Worm (Caenorhabditis elegans) whole organism, L3 larva: Measurements from ENCODE around the gene Y62H9A.11.

Source experiments
- ZK546.5 ChIP-seq: sonication (generic microtip); optimal IDR thresholded peaks from 2 replicates; lab custom pipeline; 2017; ENCODE audit warnings: missing biosample characterization, missing genetic modification characterization
- aly-2 ChIP-seq: fragments of 150-350 bp; optimal IDR thresholded peaks from 2 replicates; lab custom pipeline; 2014; ENCODE audit warnings: missing biosample characterization, missing genetic modification characterization
- ama-1 ChIP-seq: fragments of 150-350 bp; optimal IDR thresholded peaks from 2 replicates; lab custom pipeline; 2018
- ceh-16 ChIP-seq: sonication (generic microtip); optimal IDR thresholded peaks from 2 replicates; lab custom pipeline; 2017; ENCODE audit warnings: missing biosample characterization, missing genetic modification characterization
- ceh-28 ChIP-seq: fragments of 150-350 bp; optimal IDR thresholded peaks from 2 replicates; lab custom pipeline; 2014; ENCODE audit warnings: missing biosample characterization, missing genetic modification reagents, missing genetic modification characterization
- ceh-82 ChIP-seq: fragments of 150-350 bp; optimal IDR thresholded peaks from 2 replicates; lab custom pipeline; 2014; ENCODE audit warnings: missing biosample characterization, missing genetic modification characterization
- ceh-9 ChIP-seq: sonication (generic microtip); optimal IDR thresholded peaks from 2 replicates; lab custom pipeline; 2018; ENCODE audit warnings: missing biosample characterization, missing genetic modification characterization
- daf-12 ChIP-seq: fragments of 150-350 bp; optimal IDR thresholded peaks from 2 replicates; lab custom pipeline; 2014; ENCODE audit warnings: missing biosample characterization, missing genetic modification reagents, missing genetic modification characterization
- egl-27 ChIP-seq: sonication (generic microtip); optimal IDR thresholded peaks from 4 replicates; lab custom pipeline; 2017; ENCODE audit warnings: missing biosample characterization, missing genetic modification reagents, missing genetic modification characterization
- egl-5 ChIP-seq: fragments of 150-350 bp; optimal IDR thresholded peaks from 2 replicates; lab custom pipeline; 2017; ENCODE audit warnings: missing biosample characterization, missing genetic modification reagents, missing genetic modification characterization, inconsistent platforms
- elt-1 ChIP-seq: fragments of 150-350 bp; optimal IDR thresholded peaks from 2 replicates; lab custom pipeline; 2014; ENCODE audit warnings: missing biosample characterization, missing genetic modification characterization
- elt-2 ChIP-seq: sonication (generic microtip); optimal IDR thresholded peaks from 2 replicates; lab custom pipeline; 2016; ENCODE audit warnings: missing genetic modification reagents, mild to moderate bottlenecking, missing genetic modification characterization, missing compliant biosample characterization
- elt-3 ChIP-seq, 3 experiments: fragments of 150-350 bp in 1 of 3; sonication (generic microtip) in 2 of 3; optimal IDR thresholded peaks; 2 replicates in 2 of 3; 4 replicates in 1 of 3; lab custom pipeline; 2014 to 2017; ENCODE audit warnings: missing biosample characterization in 3 of 3, missing genetic modification characterization in 3 of 3
- eor-1 ChIP-seq, 2 experiments: fragments of 150-350 bp; optimal IDR thresholded peaks; 2 replicates each; lab custom pipeline; 2014 to 2018; ENCODE audit warnings: missing biosample characterization in 2 of 2, missing genetic modification characterization in 2 of 2
- fkh-10 ChIP-seq: sonication (generic microtip); optimal IDR thresholded peaks from 2 replicates; lab custom pipeline; 2017; ENCODE audit warnings: missing biosample characterization, missing genetic modification reagents, missing genetic modification characterization
- fkh-2 ChIP-seq: fragments of 150-350 bp; optimal IDR thresholded peaks from 2 replicates; lab custom pipeline; 2014; ENCODE audit warnings: missing biosample characterization, missing genetic modification reagents, missing genetic modification characterization
- fos-1 ChIP-seq: fragments of 150-350 bp; optimal IDR thresholded peaks from 2 replicates; lab custom pipeline; 2014; ENCODE audit warnings: missing biosample characterization, missing genetic modification characterization
- hmg-11 ChIP-seq: sonication (generic microtip); optimal IDR thresholded peaks from 2 replicates; lab custom pipeline; 2016; ENCODE audit warnings: missing genetic modification characterization, missing compliant biosample characterization
- jun-1 ChIP-seq: fragments of 150-350 bp; optimal IDR thresholded peaks from 2 replicates; lab custom pipeline; 2014; ENCODE audit warnings: missing biosample characterization, missing genetic modification reagents, missing genetic modification characterization
- lin-39 ChIP-seq: fragments of 150-350 bp; optimal IDR thresholded peaks from 2 replicates; lab custom pipeline; 2018; ENCODE audit warnings: missing biosample characterization, missing genetic modification reagents, missing genetic modification characterization
- lsy-12 ChIP-seq: sonication (generic microtip); optimal IDR thresholded peaks from 2 replicates; lab custom pipeline; 2016; ENCODE audit warnings: mild to moderate bottlenecking, missing genetic modification characterization, missing compliant biosample characterization
- mdl-1 ChIP-seq: fragments of 150-350 bp; optimal IDR thresholded peaks from 2 replicates; lab custom pipeline; 2014; ENCODE audit warnings: missing biosample characterization, missing genetic modification characterization
- mml-1 ChIP-seq: fragments of 150-350 bp; sonication (generic microtip); optimal IDR thresholded peaks from 3 replicates; lab custom pipeline; 2014; ENCODE audit warnings: missing biosample characterization, missing genetic modification characterization
- nfya-1 ChIP-seq: sonication (generic microtip); optimal IDR thresholded peaks from 2 replicates; lab custom pipeline; 2017; ENCODE audit warnings: missing genetic modification characterization, mild to moderate bottlenecking, missing compliant biosample characterization, antibody characterized with exemption, moderate library complexity; ENCODE audit not compliant: insufficient read depth
- nhr-11 ChIP-seq: fragments of 150-350 bp; optimal IDR thresholded peaks from 2 replicates; lab custom pipeline; 2014; ENCODE audit warnings: missing biosample characterization, missing genetic modification characterization
- nhr-12 ChIP-seq: fragments of 150-350 bp; optimal IDR thresholded peaks from 2 replicates; lab custom pipeline; 2014; ENCODE audit warnings: missing biosample characterization, missing genetic modification characterization
- nhr-23 ChIP-seq: fragments of 150-350 bp; optimal IDR thresholded peaks from 2 replicates; lab custom pipeline; 2014; ENCODE audit warnings: missing biosample characterization, missing genetic modification reagents, missing genetic modification characterization
- nhr-237 ChIP-seq: fragments of 150-350 bp; optimal IDR thresholded peaks from 2 replicates; lab custom pipeline; 2014; ENCODE audit warnings: missing biosample characterization, missing genetic modification characterization
- nhr-25 ChIP-seq: sonication (generic microtip); optimal IDR thresholded peaks from 2 replicates; lab custom pipeline; 2017; ENCODE audit warnings: missing biosample characterization, missing genetic modification characterization
- nhr-28 ChIP-seq: fragments of 150-350 bp; optimal IDR thresholded peaks from 2 replicates; lab custom pipeline; 2014; ENCODE audit warnings: missing biosample characterization, missing genetic modification characterization
- nhr-43 ChIP-seq: sonication (generic microtip); optimal IDR thresholded peaks from 2 replicates; lab custom pipeline; 2016; ENCODE audit warnings: mild to moderate bottlenecking, missing genetic modification characterization, missing compliant biosample characterization; ENCODE audit not compliant: poor library complexity, severe bottlenecking
- nhr-67 ChIP-seq: fragments of 150-350 bp; optimal IDR thresholded peaks from 2 replicates; lab custom pipeline; 2014; ENCODE audit warnings: missing biosample characterization, missing genetic modification characterization
- nhr-76 ChIP-seq: fragments of 150-350 bp; sonication (generic microtip); optimal IDR thresholded peaks from 5 replicates; lab custom pipeline; 2014; ENCODE audit warnings: missing biosample characterization, missing genetic modification characterization
- nhr-77 ChIP-seq: fragments of 150-350 bp; optimal IDR thresholded peaks from 2 replicates; lab custom pipeline; 2014; ENCODE audit warnings: missing biosample characterization, missing genetic modification characterization
- pha-4 ChIP-seq: fragments of 150-350 bp; optimal IDR thresholded peaks from 2 replicates; lab custom pipeline; 2014; ENCODE audit warnings: missing biosample characterization, missing genetic modification reagents, missing genetic modification characterization
- pqm-1 ChIP-seq: fragments of 150-350 bp; optimal IDR thresholded peaks from 2 replicates; lab custom pipeline; 2017; ENCODE audit warnings: missing biosample characterization, missing genetic modification characterization, inconsistent platforms
- sea-2 ChIP-seq: fragments of 150-350 bp; sonication (generic microtip); optimal IDR thresholded peaks from 4 replicates; lab custom pipeline; 2014; ENCODE audit warnings: missing biosample characterization, missing genetic modification reagents, missing genetic modification characterization
- skn-1 ChIP-seq: fragments of 150-350 bp; optimal IDR thresholded peaks from 2 replicates; lab custom pipeline; 2014; ENCODE audit warnings: missing biosample characterization, missing genetic modification characterization
- snpc-4 ChIP-seq: fragments of 150-350 bp; optimal IDR thresholded peaks from 2 replicates; lab custom pipeline; 2014; ENCODE audit warnings: missing biosample characterization, missing genetic modification characterization
- tbx-2 ChIP-seq: sonication (generic microtip); optimal IDR thresholded peaks from 2 replicates; lab custom pipeline; 2016; ENCODE audit warnings: mild to moderate bottlenecking, missing genetic modification characterization, missing compliant biosample characterization
- unc-39 ChIP-seq: sonication (generic microtip); optimal IDR thresholded peaks from 4 replicates; lab custom pipeline; 2017; ENCODE audit warnings: missing biosample characterization, missing genetic modification characterization
- unc-62 ChIP-seq: fragments of 150-350 bp; sonication (generic microtip); optimal IDR thresholded peaks from 4 replicates; lab custom pipeline; 2014; ENCODE audit warnings: missing biosample characterization, missing genetic modification reagents, missing genetic modification characterization
- zag-1 ChIP-seq: fragments of 150-350 bp; optimal IDR thresholded peaks from 2 replicates; lab custom pipeline; 2014; ENCODE audit warnings: missing biosample characterization, missing genetic modification characterization
- ztf-11 ChIP-seq: fragments of 150-350 bp; optimal IDR thresholded peaks from 2 replicates; lab custom pipeline; 2014; ENCODE audit warnings: missing biosample characterization, missing genetic modification characterization
- ztf-4 ChIP-seq: fragments of 150-350 bp; optimal IDR thresholded peaks from 2 replicates; lab custom pipeline; 2014; ENCODE audit warnings: missing biosample characterization, missing genetic modification characterization

Y62H9A.11 gene

DNA sequence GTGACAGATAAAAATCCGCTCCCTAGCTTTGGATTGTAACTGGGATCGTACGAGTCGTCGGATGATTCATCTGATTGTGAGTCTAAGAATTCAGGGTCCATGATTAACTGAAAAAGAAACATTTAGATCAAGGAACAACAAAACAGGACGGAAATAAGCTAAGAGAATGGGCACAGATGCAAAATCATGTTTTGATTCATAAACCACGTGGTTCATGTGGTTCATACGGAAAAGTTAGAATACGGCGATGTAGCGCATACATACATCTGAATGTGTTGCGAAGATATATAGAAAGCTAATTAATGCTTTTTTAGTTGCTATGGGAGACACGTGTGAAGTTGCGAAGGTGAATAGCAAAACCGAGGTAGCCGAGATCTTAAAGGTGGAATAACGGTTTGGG lies 34.8 kb upstream of the Y62H9A.11 start, which contains the start of gene F55G7.3:
F55G7.3 (minus strand) TSS at position 101 of the 400 bp plus-strand sequence.
- TF ChIP-seq nhr-28 (tag; lab: Kevin White, UChicago) = no peak
- no peak for TF ChIP-seq fkh-10 (GFP tag; lab: Kevin White, UChicago)
- no peak for TF ChIP-seq aly-2 (tag; lab: Kevin White, UChicago)
- TF ChIP-seq, all 47 proteins: peak for 0

DNA sequence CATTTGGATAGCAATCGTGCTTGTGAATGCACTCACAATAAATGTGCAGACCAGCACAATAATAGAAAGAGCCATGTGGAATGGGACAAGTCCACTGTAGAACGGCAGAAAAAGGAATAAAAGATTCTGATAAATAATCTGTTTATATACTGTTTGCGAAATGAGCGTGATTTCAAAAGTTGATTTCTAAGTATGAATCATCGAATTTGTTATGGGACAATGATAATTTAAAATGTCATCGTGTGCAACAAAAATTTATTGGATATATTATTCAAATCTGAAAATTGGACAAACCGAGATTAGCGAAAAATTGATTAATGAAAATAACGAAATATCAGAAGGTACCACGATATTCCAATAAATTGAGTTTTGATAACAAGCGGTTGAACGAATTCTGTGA lies 31.7 kb upstream of the Y62H9A.11 start, which contains the start of gene F55G7.5:
F55G7.5 (minus strand) TSS at position 101 of the 400 bp plus-strand sequence.
- TF ChIP-seq ceh-28 = no peak
- no peak for TF ChIP-seq skn-1 (tag; lab: Kevin White, UChicago)
- TF ChIP-seq elt-3 (tag; optimal IDR thresholded peaks at IDR 0.05; lab: Kevin White, UChicago) = no peak
- no peak for TF ChIP-seq ztf-4 (tag; lab: Kevin White, UChicago)
- TF ChIP-seq elt-1 (tag; lab: Kevin White, UChicago) = no peak
- no peak for TF ChIP-seq nhr-23 (tag; lab: Kevin White, UChicago)
- no peak for TF ChIP-seq ama-1 (lab: Kevin White, UChicago)
- no peak for TF ChIP-seq nfya-1 (tag; lab: Kevin White, UChicago)
- TF ChIP-seq nhr-67 = no peak
- no peak for TF ChIP-seq pha-4 (tag; lab: Kevin White, UChicago)
- TF ChIP-seq ztf-11 (tag; lab: Kevin White, UChicago) = no peak
- TF ChIP-seq ceh-16 (tag; lab: Kevin White, UChicago) = no peak
- TF ChIP-seq snpc-4 (tag; lab: Kevin White, UChicago) = no peak
- TF ChIP-seq lin-39 (tag; lab: Kevin White, UChicago) = no peak
- TF ChIP-seq sea-2 (GFP tag; lab: Kevin White, UChicago) = no peak
- no peak for TF ChIP-seq pqm-1 (tag; lab: Kevin White, UChicago)

DNA sequence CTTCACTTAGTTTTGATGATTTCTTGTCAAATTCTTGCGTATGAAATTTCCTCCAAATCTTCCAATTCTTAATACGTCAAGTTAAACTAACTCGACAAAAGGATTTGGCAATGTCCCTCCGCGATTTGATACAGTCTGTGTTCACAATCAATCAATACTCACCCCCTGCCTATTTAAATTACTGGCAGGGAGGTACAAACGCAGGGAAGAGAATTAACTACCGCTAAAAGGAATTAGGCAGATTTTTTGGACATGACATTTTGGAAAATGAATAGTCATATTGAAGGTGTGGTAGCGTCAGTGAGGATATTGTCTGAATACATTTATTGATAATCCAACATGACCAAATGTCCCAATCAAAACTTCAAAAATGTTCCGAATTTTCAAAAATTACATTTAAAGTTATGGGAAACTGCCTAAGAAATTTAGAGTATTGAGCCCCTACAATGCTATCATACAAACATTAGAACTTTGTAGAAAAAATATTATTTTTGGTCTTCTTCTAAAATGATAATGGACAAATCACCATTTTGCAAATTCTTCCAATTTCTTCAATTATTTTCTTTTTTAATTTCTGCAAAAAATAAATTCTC lies 30.3 kb upstream of the Y62H9A.11 start:
- peak; percentile 97 for TF ChIP-seq hmg-11
- no peak for TF ChIP-seq ceh-9
- TF ChIP-seq nhr-76 = peak; percentile 88
- TF ChIP-seq ceh-28 = peak; percentile 100
- TF ChIP-seq nhr-77 (tag; lab: Kevin White, UChicago) = peak; percentile 98
- TF ChIP-seq tbx-2 (tag; lab: Kevin White, UChicago) = peak; percentile 98
- peak; percentile 95 for TF ChIP-seq egl-5 (tag; lab: Kevin White, UChicago)
- peak; percentile 81 to 99 (median 96) for TF ChIP-seq elt-3 (tag; optimal IDR thresholded peaks at IDR 0.05; lab: Kevin White, UChicago)
- TF ChIP-seq nhr-12 = peak; percentile 30
- TF ChIP-seq unc-62 = peak; percentile 95
- TF ChIP-seq pqm-1 (tag; lab: Kevin White, UChicago) = peak; percentile 91
- TF ChIP-seq jun-1 (tag; lab: Kevin White, UChicago) = peak; percentile 100
- TF ChIP-seq aly-2 (tag; lab: Kevin White, UChicago) = peak; percentile 94
- peak; percentile 99 for TF ChIP-seq nhr-43 (tag; lab: Kevin White, UChicago)
- peak; percentile 53 for TF ChIP-seq mdl-1 (tag; lab: Kevin White, UChicago)
- TF ChIP-seq ztf-11 (tag; lab: Kevin White, UChicago) = peak; percentile 59
- TF ChIP-seq skn-1 (tag; lab: Kevin White, UChicago) = peak; percentile 97
- no peak for TF ChIP-seq mml-1 (tag; lab: Kevin White, UChicago)
- peak; percentile 99 for TF ChIP-seq pha-4 (tag; lab: Kevin White, UChicago)
- peak; percentile 98 for TF ChIP-seq ceh-82
- peak; percentile 84 for TF ChIP-seq ceh-16 (tag; lab: Kevin White, UChicago)
- TF ChIP-seq ztf-4 (tag; lab: Kevin White, UChicago) = peak; percentile 86
- no peak for TF ChIP-seq nfya-1 (tag; lab: Kevin White, UChicago)
- TF ChIP-seq nhr-23 (tag; lab: Kevin White, UChicago) = peak; percentile 99
- peak; percentile 93 for TF ChIP-seq nhr-28 (tag; lab: Kevin White, UChicago)
- peak; percentile 90 for TF ChIP-seq zag-1 (tag; lab: Kevin White, UChicago)
- TF ChIP-seq egl-27 (tag; lab: Kevin White, UChicago) = peak; percentile 95
- peak; percentile 95 for TF ChIP-seq snpc-4 (tag; lab: Kevin White, UChicago)
- TF ChIP-seq eor-1 (tag; optimal IDR thresholded peaks at IDR 0.05; lab: Kevin White, UChicago) = peak in 1 of 2 experiments; percentile 82
- peak; percentile 86 for TF ChIP-seq elt-2 (tag; lab: Kevin White, UChicago)
- TF ChIP-seq lsy-12 = peak; percentile 95
- peak; percentile 76 for TF ChIP-seq unc-39 (tag; lab: Kevin White, UChicago)
- peak; percentile 59 for TF ChIP-seq nhr-67
- peak; percentile 98 for TF ChIP-seq nhr-25 (tag; lab: Kevin White, UChicago)
- peak; percentile 92 for TF ChIP-seq fkh-2
- TF ChIP-seq fos-1 = peak; percentile 94
- no peak for TF ChIP-seq sea-2 (GFP tag; lab: Kevin White, UChicago)
- peak; percentile 98 for TF ChIP-seq lin-39 (tag; lab: Kevin White, UChicago)
- no peak for TF ChIP-seq ama-1 (lab: Kevin White, UChicago)
- TF ChIP-seq fkh-10 (GFP tag; lab: Kevin White, UChicago) = peak; percentile 98
- peak; percentile 78 for TF ChIP-seq nhr-237
- TF ChIP-seq nhr-11 (tag; lab: Kevin White, UChicago) = peak; percentile 97
- TF ChIP-seq daf-12 (tag; lab: Kevin White, UChicago) = peak; percentile 81
- peak; percentile 70 for TF ChIP-seq ZK546.5 (tag; lab: Kevin White, UChicago)
